Fruit fly (Drosophila melanogaster): ENCODE data around the gene Oseg4.
A peak's percentile ranks its signal among the peaks of the same experiment; 100 is the strongest.

Oseg4 gene

dm6 chr3L:1774713-1775648 lies 39.4 kb upstream of the Oseg4 start, which contains the start of the genes CG13933 and PolD2 (continued):
- peak; percentile 68 for TF ChIP-seq Dp (GFP tag; optimal IDR thresholded peaks at IDR 0.05)
- peak; percentile 95 for TF ChIP-seq ranshi (GFP tag; IDR thresholded peaks at IDR 0.05)
- peak; percentile 97 for TF ChIP-seq CG43689 (GFP tag; IDR thresholded peaks at IDR 0.05)
- peak; percentile 88 for TF ChIP-seq Meics (GFP tag; optimal IDR thresholded peaks at IDR 0.05)
- peak; percentile 98 for TF ChIP-seq otp (GFP tag; IDR thresholded peaks at IDR 0.05)
- TF ChIP-seq CG12942 (GFP tag; optimal IDR thresholded peaks at IDR 0.05), result peak; percentile 96
- TF ChIP-seq klu (GFP tag; IDR thresholded peaks at IDR 0.05), result peak; percentile 61; the same call in 1 of the 2 replicates
- peak; percentile 92 for TF ChIP-seq CG30403 (GFP tag; optimal IDR thresholded peaks at IDR 0.05)
- TF ChIP-seq gcm (GFP tag; optimal IDR thresholded peaks at IDR 0.05), result peak; percentile 97
- TF ChIP-seq sug (tag; optimal IDR thresholded peaks at IDR 0.05), result peak; percentile 95
- TF ChIP-seq Kr (GFP tag; optimal IDR thresholded peaks at IDR 0.05), result no peak
- peak; percentile 89 for TF ChIP-seq CG2199 (GFP tag; IDR thresholded peaks at IDR 0.05)
- TF ChIP-seq PHDP (tag; optimal IDR thresholded peaks at IDR 0.05), result peak; percentile 99
- TF ChIP-seq ham (GFP tag; IDR thresholded peaks at IDR 0.05), result peak; percentile 89
- TF ChIP-seq H15 (GFP tag; IDR thresholded peaks at IDR 0.05), result peak; percentile 96
- 0 out of 2 replicates have a peak, but pooled peaks have one; percentile 22 for TF ChIP-seq Doc2 (GFP tag; IDR thresholded peaks at IDR 0.05)
- peak; percentile 97 for TF ChIP-seq CG15601 (tag; optimal IDR thresholded peaks at IDR 0.05)
- peak; percentile 93 for TF ChIP-seq Dbx (GFP tag; IDR thresholded peaks at IDR 0.05)
- TF ChIP-seq NC2α (GFP tag; optimal IDR thresholded peaks at IDR 0.05), result peak; percentile 44
- no peak for TF ChIP-seq br (optimal IDR thresholded peaks at IDR 0.05)
- peak; percentile 52 for TF ChIP-seq CG9876 (GFP tag; optimal IDR thresholded peaks at IDR 0.05)
- TF ChIP-seq HmgZ (tag; optimal IDR thresholded peaks at IDR 0.05), result peak; percentile 96
- peak; percentile 97 for TF ChIP-seq ara (GFP tag; IDR thresholded peaks at IDR 0.05)
- peak; percentile 23 for TF ChIP-seq shn (GFP tag; optimal IDR thresholded peaks at IDR 0.05)
- peak; percentile 90 for TF ChIP-seq CG8765 (GFP tag; IDR thresholded peaks at IDR 0.05)
- TF ChIP-seq slbo (GFP tag; IDR thresholded peaks at IDR 0.05), result peak; percentile 99
- TF ChIP-seq CG11398 (GFP tag; optimal IDR thresholded peaks at IDR 0.05), result peak; percentile 79
- TF ChIP-seq tx (GFP tag; optimal IDR thresholded peaks at IDR 0.05), result peak; percentile 83
- TF ChIP-seq ssp (GFP tag; IDR thresholded peaks at IDR 0.05), result peak; percentile 88
- TF ChIP-seq gsb (GFP tag; IDR thresholded peaks at IDR 0.05), result peak; percentile 96
- TF ChIP-seq crp (GFP tag; optimal IDR thresholded peaks at IDR 0.05), result peak; percentile 25 to 74
- TF ChIP-seq CG12236 (GFP tag; optimal IDR thresholded peaks at IDR 0.05), result peak; percentile 34
- peak; percentile 64 for TF ChIP-seq exex (tag; optimal IDR thresholded peaks at IDR 0.05)
- TF ChIP-seq H2.0 (GFP tag; IDR thresholded peaks at IDR 0.05), result peak; percentile 99
- peak; percentile 76 for TF ChIP-seq HLH54F (GFP tag; optimal IDR thresholded peaks at IDR 0.05)
- TF ChIP-seq CG17568 (GFP tag; optimal IDR thresholded peaks at IDR 0.05), result no peak
- TF ChIP-seq CG11093 (GFP tag; IDR thresholded peaks at IDR 0.05), result peak; percentile 98
- no peak for TF ChIP-seq sqz (GFP tag; optimal IDR thresholded peaks at IDR 0.05)
- TF ChIP-seq ttk (GFP tag; IDR thresholded peaks at IDR 0.05), result peak; percentile 97
- TF ChIP-seq CG34422 (GFP tag; IDR thresholded peaks at IDR 0.05), result peak; percentile 99
- peak; percentile 99 for TF ChIP-seq sisA (GFP tag; IDR thresholded peaks at IDR 0.05)
- no peak for TF ChIP-seq CG42726 (GFP tag; IDR thresholded peaks at IDR 0.05; ENCODE audit: partially characterized antibody)
- peak; percentile 72 for TF ChIP-seq MTF-1 (GFP tag; optimal IDR thresholded peaks at IDR 0.05; ENCODE audit: borderline replicate concordance)
- TF ChIP-seq mirr (GFP tag; optimal IDR thresholded peaks at IDR 0.05), result no peak
- no peak for TF ChIP-seq prd (optimal IDR thresholded peaks at IDR 0.05)
- TF ChIP-seq prd (GFP tag; IDR thresholded peaks at IDR 0.05), result peak; percentile 99
- TF ChIP-seq Sin3A (optimal IDR thresholded peaks at IDR 0.05), result no peak
- TF ChIP-seq Drgx (GFP tag; IDR thresholded peaks at IDR 0.05), result peak; percentile 96
- TF ChIP-seq lmd (GFP tag; IDR thresholded peaks at IDR 0.05), result peak; percentile 88
- peak in 1 of 2 experiments; percentile 100 for TF ChIP-seq bsh (GFP tag; optimal IDR thresholded peaks at IDR 0.05)
